Fruit fly (Drosophila melanogaster) whole organism, embryonic: ENCODE data around the gene CG15160.

Experiments used
- Ada2b ChIP-seq: fragments of 200-800 bp; sonication (Bioruptor generic); IDR thresholded peaks from 2 replicates; pipeline ENCODE4 v1.3.6; 2022; ENCODE audit warnings: missing biosample characterization, missing genetic modification characterization
- B-H1 ChIP-seq: fragments of 200-800 bp; sonication (Bioruptor generic); IDR thresholded peaks from 3 replicates; pipeline ENCODE4 v1.3.6; 2022; ENCODE audit warnings: missing biosample characterization, missing genetic modification characterization
- BtbVII ChIP-seq: fragments of 200-800 bp; sonication (Bioruptor generic); optimal IDR thresholded peaks from 3 replicates; lab custom pipeline; 2017; ENCODE audit warnings: missing biosample characterization, mild to moderate bottlenecking, missing genetic modification characterization
- CG10979 ChIP-seq: fragments of 200-800 bp; sonication (Bioruptor generic); optimal IDR thresholded peaks from 2 replicates; lab custom pipeline; 2018; ENCODE audit warnings: missing biosample characterization, mild to moderate bottlenecking, missing genetic modification characterization, moderate library complexity
- CG11456 ChIP-seq: fragments of 200-800 bp; sonication (Bioruptor generic); IDR thresholded peaks from 3 replicates; pipeline ENCODE4 v1.3.6; 2022; ENCODE audit warnings: missing biosample characterization, missing genetic modification characterization
- CG12744 ChIP-seq: fragments of 200-800 bp; sonication (Bioruptor generic); optimal IDR thresholded peaks from 2 replicates; lab custom pipeline; 2016; ENCODE audit warnings: missing biosample characterization, missing genetic modification characterization
- CG14014 ChIP-seq: fragments of 200-800 bp; sonication (Bioruptor generic); IDR thresholded peaks from 2 replicates; pipeline ENCODE4 v1.3.6; 2022; ENCODE audit warnings: missing biosample characterization, missing genetic modification characterization
- CG14050 ChIP-seq: fragments of 200-800 bp; sonication (Bioruptor generic); IDR thresholded peaks from 3 replicates; pipeline ENCODE4 v1.3.6; 2022; ENCODE audit warnings: missing biosample characterization, missing genetic modification characterization
- CG16779 ChIP-seq: fragments of 200-800 bp; sonication (Bioruptor generic); IDR thresholded peaks from 2 replicates; pipeline ENCODE4 v1.3.6; 2022; ENCODE audit warnings: missing biosample characterization, missing genetic modification characterization
- CG16815 ChIP-seq: fragments of 200-800 bp; sonication (Bioruptor generic); optimal IDR thresholded peaks from 3 replicates; lab custom pipeline; 2017; ENCODE audit warnings: missing biosample characterization, mild to moderate bottlenecking, missing genetic modification characterization
- CG17186 ChIP-seq: fragments of 200-800 bp; sonication (Bioruptor generic); optimal IDR thresholded peaks from 3 replicates; lab custom pipeline; 2017; ENCODE audit warnings: missing biosample characterization, missing genetic modification reagents, missing genetic modification characterization
- CG17359 ChIP-seq: fragments of 200-800 bp; sonication (Bioruptor generic); optimal IDR thresholded peaks from 3 replicates; lab custom pipeline; 2018; ENCODE audit warnings: missing biosample characterization, mild to moderate bottlenecking, missing genetic modification characterization, moderate library complexity
- CG17802 ChIP-seq: fragments of 200-800 bp; sonication (Bioruptor generic); optimal IDR thresholded peaks from 2 replicates; lab custom pipeline; 2018; ENCODE audit warnings: missing biosample characterization, mild to moderate bottlenecking, missing genetic modification characterization, moderate library complexity
- CG31441 ChIP-seq: fragments of 200-800 bp; sonication (Bioruptor generic); IDR thresholded peaks from 2 replicates; pipeline ENCODE4 v1.3.6; 2022; ENCODE audit warnings: missing biosample characterization, missing genetic modification characterization
- CG3163 ChIP-seq: fragments of 200-800 bp; sonication (Bioruptor generic); optimal IDR thresholded peaks from 3 replicates; lab custom pipeline; 2016; ENCODE audit warnings: missing biosample characterization, missing genetic modification characterization
- CG33213 ChIP-seq: fragments of 200-800 bp; sonication (Bioruptor generic); optimal IDR thresholded peaks from 3 replicates; lab custom pipeline; 2016; ENCODE audit warnings: missing biosample characterization, missing genetic modification characterization
- CG34224 ChIP-seq: fragments of 200-800 bp; sonication (Bioruptor generic); IDR thresholded peaks from 3 replicates; pipeline ENCODE4 v1.3.6; 2022; ENCODE audit warnings: missing biosample characterization, missing genetic modification characterization; ENCODE audit not compliant: partially characterized antibody
- CG4328 ChIP-seq: fragments of 200-800 bp; sonication (Bioruptor generic); optimal IDR thresholded peaks from 3 replicates; lab custom pipeline; 2017; ENCODE audit warnings: missing biosample characterization, missing genetic modification reagents, missing genetic modification characterization
- CG6813 ChIP-seq: fragments of 200-800 bp; sonication (Bioruptor generic); optimal IDR thresholded peaks from 2 replicates; lab custom pipeline; 2017; ENCODE audit warnings: missing biosample characterization, missing genetic modification characterization, mild to moderate bottlenecking, moderate library complexity, missing genetic modification reagents
- CG7357 ChIP-seq: fragments of 200-800 bp; sonication (Bioruptor generic); IDR thresholded peaks from 3 replicates; pipeline ENCODE4 v1.3.6; 2022; ENCODE audit warnings: missing biosample characterization, missing genetic modification characterization
- CG8359 ChIP-seq: fragments of 200-800 bp; sonication (Bioruptor generic); optimal IDR thresholded peaks from 2 replicates; lab custom pipeline; 2017; ENCODE audit warnings: missing biosample characterization, mild to moderate bottlenecking, missing genetic modification characterization, borderline replicate concordance
- CG9932 ChIP-seq: fragments of 200-800 bp; sonication (Bioruptor generic); IDR thresholded peaks from 2 replicates; pipeline ENCODE4 v1.3.6; 2022; ENCODE audit warnings: missing biosample characterization, missing genetic modification characterization
- CoRest ChIP-seq: fragments of 200-800 bp; sonication (Bioruptor generic); optimal IDR thresholded peaks from 3 replicates; lab custom pipeline; 2018; ENCODE audit warnings: missing biosample characterization, mild to moderate bottlenecking, missing genetic modification characterization, moderate library complexity
- Hmx ChIP-seq: fragments of 200-800 bp; sonication (Bioruptor generic); optimal IDR thresholded peaks from 2 replicates; lab custom pipeline; 2016; ENCODE audit warnings: missing biosample characterization, missing genetic modification characterization
- Lim3 ChIP-seq: fragments of 200-800 bp; sonication (Bioruptor generic); IDR thresholded peaks from 2 replicates; pipeline ENCODE4 v1.3.6; 2022; ENCODE audit warnings: missing biosample characterization, missing genetic modification characterization
- Lpt ChIP-seq: fragments of >200 bp; optimal IDR thresholded peaks from 2 replicates; lab custom pipeline; 2018; ENCODE audit warnings: missing biosample characterization, missing genetic modification characterization
- Nf-YB ChIP-seq: fragments of 200-800 bp; sonication (Bioruptor generic); optimal IDR thresholded peaks from 3 replicates; lab custom pipeline; 2019; ENCODE audit warnings: missing biosample characterization, mild to moderate bottlenecking, missing genetic modification characterization, moderate library complexity
- Rfx ChIP-seq: fragments of 200-800 bp; sonication (Bioruptor generic); IDR thresholded peaks from 2 replicates; pipeline ENCODE4 v1.3.6; 2022; ENCODE audit warnings: missing biosample characterization, missing genetic modification characterization
- al ChIP-seq: fragments of 200-800 bp; sonication (Bioruptor generic); IDR thresholded peaks from 2 replicates; pipeline ENCODE4 v1.3.6; 2022; ENCODE audit warnings: missing biosample characterization, missing genetic modification characterization
- aop ChIP-seq: fragments of 200-800 bp; sonication (Bioruptor generic); IDR thresholded peaks from 2 replicates; pipeline ENCODE4 v1.3.6; 2022; ENCODE audit warnings: missing biosample characterization, missing genetic modification characterization
- bab2 ChIP-seq: fragments of 200-800 bp; sonication (Bioruptor generic); optimal IDR thresholded peaks from 2 replicates; lab custom pipeline; 2016; ENCODE audit warnings: missing biosample characterization, missing genetic modification characterization
- bsh ChIP-seq, 2 experiments: fragments of 200-800 bp; sonication (Bioruptor generic); optimal IDR thresholded peaks; 2 replicates each; lab custom pipeline; 2017 to 2018; ENCODE audit warnings: mild to moderate bottlenecking in 2 of 2, missing biosample characterization in 2 of 2, missing genetic modification characterization in 2 of 2, moderate library complexity in 1 of 2
- cas ChIP-seq: fragments of 200-800 bp; sonication (Bioruptor generic); IDR thresholded peaks from 2 replicates; pipeline ENCODE4 v1.3.6; 2022; ENCODE audit warnings: missing biosample characterization, missing genetic modification characterization
- cato ChIP-seq: fragments of 200-800 bp; sonication (Bioruptor generic); optimal IDR thresholded peaks from 2 replicates; lab custom pipeline; 2016; ENCODE audit warnings: missing biosample characterization, missing genetic modification characterization, borderline replicate concordance
- chn ChIP-seq: fragments of 200-800 bp; sonication (Bioruptor generic); optimal IDR thresholded peaks from 2 replicates; lab custom pipeline; 2016; ENCODE audit warnings: missing biosample characterization, missing genetic modification characterization
- da ChIP-seq: fragments of 200-800 bp; sonication (Bioruptor generic); optimal IDR thresholded peaks from 2 replicates; lab custom pipeline; 2016; ENCODE audit warnings: missing biosample characterization, missing genetic modification characterization
- dan ChIP-seq: fragments of 200-800 bp; sonication (Bioruptor generic); IDR thresholded peaks from 2 replicates; pipeline ENCODE4 v1.3.6; 2022; ENCODE audit warnings: missing biosample characterization, missing genetic modification characterization
- ems ChIP-seq: fragments of 200-800 bp; sonication (Bioruptor generic); optimal IDR thresholded peaks from 3 replicates; lab custom pipeline; 2016; ENCODE audit warnings: missing biosample characterization, missing genetic modification characterization
- fd102C ChIP-seq: fragments of 200-800 bp; sonication (Bioruptor generic); optimal IDR thresholded peaks from 2 replicates; lab custom pipeline; 2018; ENCODE audit warnings: missing biosample characterization, mild to moderate bottlenecking, missing genetic modification characterization, moderate library complexity
- fd96Cb ChIP-seq: fragments of 200-800 bp; sonication (Bioruptor generic); optimal IDR thresholded peaks from 2 replicates; lab custom pipeline; 2018; ENCODE audit warnings: missing biosample characterization, mild to moderate bottlenecking, missing genetic modification characterization, moderate library complexity
- grau ChIP-seq: fragments of 200-800 bp; optimal IDR thresholded peaks from 3 replicates; lab custom pipeline; 2019; ENCODE audit warnings: missing biosample characterization, mild to moderate bottlenecking, missing genetic modification characterization, moderate library complexity
- ham ChIP-seq: fragments of 200-800 bp; sonication (Bioruptor generic); IDR thresholded peaks from 2 replicates; pipeline ENCODE4 v1.3.6; 2022; ENCODE audit warnings: missing biosample characterization, missing genetic modification characterization
- hbn ChIP-seq: fragments of 200-800 bp; sonication (Bioruptor generic); IDR thresholded peaks from 2 replicates; pipeline ENCODE4 v1.3.6; 2022; ENCODE audit warnings: missing biosample characterization, missing genetic modification characterization; ENCODE audit not compliant: partially characterized antibody
- inv ChIP-seq: fragments of 200-800 bp; sonication (Bioruptor generic); IDR thresholded peaks from 2 replicates; pipeline ENCODE4 v1.3.6; 2022; ENCODE audit warnings: missing biosample characterization, missing genetic modification characterization; ENCODE audit not compliant: partially characterized antibody
- knrl ChIP-seq: fragments of 200-800 bp; sonication (Bioruptor generic); IDR thresholded peaks from 3 replicates; pipeline ENCODE4 v1.3.6; 2022; ENCODE audit warnings: missing biosample characterization, missing genetic modification characterization; ENCODE audit not compliant: partially characterized antibody
- mirr ChIP-seq: fragments of 200-800 bp; sonication (Bioruptor generic); optimal IDR thresholded peaks from 3 replicates; lab custom pipeline; 2018; ENCODE audit warnings: missing biosample characterization, mild to moderate bottlenecking, missing genetic modification characterization
- nerfin-2 ChIP-seq: fragments of 200-800 bp; sonication (Bioruptor generic); IDR thresholded peaks from 2 replicates; pipeline ENCODE4 v1.3.6; 2022; ENCODE audit warnings: missing biosample characterization, missing genetic modification characterization; ENCODE audit not compliant: partially characterized antibody
- otp ChIP-seq: fragments of 200-800 bp; sonication (Bioruptor generic); IDR thresholded peaks from 3 replicates; pipeline ENCODE4, ENCODE4 v1.3.6; 2022; ENCODE audit warnings: missing biosample characterization, missing genetic modification characterization
- repo ChIP-seq: fragments of 200-800 bp; sonication (Bioruptor generic); optimal IDR thresholded peaks from 2 replicates; lab custom pipeline; 2016; ENCODE audit warnings: missing biosample characterization, missing genetic modification characterization
- vfl ChIP-seq: fragments of 200-800 bp; sonication (Bioruptor generic); optimal IDR thresholded peaks from 2 replicates; lab custom pipeline; 2016; ENCODE audit warnings: missing biosample characterization, missing genetic modification characterization
- vnd ChIP-seq: fragments of 200-800 bp; sonication (Bioruptor generic); IDR thresholded peaks from 3 replicates; pipeline ENCODE4 v1.3.6; 2022; ENCODE audit warnings: missing biosample characterization, missing genetic modification characterization; ENCODE audit not compliant: partially characterized antibody

Gene CG15160

DNA sequence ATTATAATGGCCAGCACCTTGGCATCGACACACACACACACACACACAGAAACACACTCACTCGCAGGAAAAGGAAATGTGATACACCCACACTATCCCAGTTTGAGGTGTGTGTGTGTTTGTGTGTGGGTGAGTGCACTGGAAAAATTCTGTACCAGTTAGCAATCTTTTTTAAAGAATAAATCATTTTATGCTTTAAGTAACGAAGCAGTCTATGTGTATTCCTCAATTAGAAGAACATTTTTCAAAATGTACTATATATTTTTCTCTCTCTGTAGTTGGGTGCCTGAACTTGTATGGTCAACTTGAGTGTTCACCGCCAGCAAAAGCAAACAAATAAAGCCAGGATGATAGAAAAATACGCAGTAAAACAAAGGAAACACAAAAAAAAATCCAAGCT lies 6.1 kb upstream of the CG15160 start (continued):
- TF ChIP-seq BtbVII (GFP tag; lab: Kevin White, UChicago) (no peak), ems (GFP tag; lab: Kevin White, UChicago) (no peak), grau (tag; lab: Kevin White, UChicago) (no peak), CG16815 (no peak), aop (no peak), CG11456 (GFP tag; lab: Robert Waterston, UW) (no peak), da (GFP tag; lab: Kevin White, UChicago) (no peak), fd102C (GFP tag; lab: Kevin White, UChicago) (no peak), CG14014 (GFP tag; lab: Robert Waterston, UW) (peak; percentile 8; the same call in 1 of the 2 replicates), nerfin-2 (no peak), CG34224 (GFP tag; lab: Robert Waterston, UW) (no peak), CG12744 (GFP tag; lab: Kevin White, UChicago) (no peak), al (GFP tag; lab: Robert Waterston, UW) (0 out of 2 replicates have a peak, but pooled peaks have one; percentile 8), B-H1 (GFP tag; lab: Robert Waterston, UW) (no peak), CG31441 (GFP tag; lab: Robert Waterston, UW) (no peak), Nf-YB (GFP tag; lab: Kevin White, UChicago) (no peak), Hmx (GFP tag; lab: Kevin White, UChicago) (no peak), CG17802 (tag; lab: Kevin White, UChicago) (no peak), CG3163 (GFP tag; lab: Kevin White, UChicago) (no peak), CG7357 (GFP tag; lab: Robert Waterston, UW) (peak; percentile 42; the same call in 1 of the 3 replicates), cas (peak; percentile 36; the same call in 1 of the 2 replicates), repo (GFP tag; lab: Kevin White, UChicago) (no peak), CG9932 (GFP tag; lab: Robert Waterston, UW) (peak; percentile 44), hbn (GFP tag; lab: Robert Waterston, UW) (no peak), Lim3 (no peak), otp (no peak), CG16779 (GFP tag; lab: Robert Waterston, UW) (no peak), Lpt (no peak), Ada2b (GFP tag; lab: Robert Waterston, UW) (0 out of 2 replicates have a peak, but pooled peaks have one; percentile 42), inv (no peak), CG17186 (GFP tag; lab: Kevin White, UChicago) (no peak), vnd (no peak), cato (GFP tag; lab: Kevin White, UChicago) (no peak), fd96Cb (tag; lab: Kevin White, UChicago) (no peak), mirr (GFP tag; lab: Kevin White, UChicago) (no peak), bab2 (no peak), CG14050 (GFP tag; lab: Robert Waterston, UW) (no peak), vfl (GFP tag; lab: Kevin White, UChicago) (no peak), CG6813 (GFP tag; lab: Kevin White, UChicago) (no peak), CG10979 (tag; lab: Kevin White, UChicago) (no peak), dan (GFP tag; lab: Robert Waterston, UW) (no peak), knrl (GFP tag; lab: Robert Waterston, UW) (no peak), CoRest (no peak), CG8359 (GFP tag; lab: Kevin White, UChicago) (no peak), ham (GFP tag; lab: Robert Waterston, UW) (no peak), chn (GFP tag; lab: Kevin White, UChicago) (no peak), CG17359 (tag; lab: Kevin White, UChicago) (peak; percentile 19), CG33213 (GFP tag; lab: Kevin White, UChicago) (no peak), Rfx (GFP tag; lab: Robert Waterston, UW) (0 out of 2 replicates have a peak, but pooled peaks have one; percentile 33), bsh (GFP tag; optimal IDR thresholded peaks at IDR 0.05; lab: Kevin White, UChicago) (no peak), CG4328 (GFP tag; lab: Kevin White, UChicago) (no peak)
